Worm (Caenorhabditis elegans): ENCODE data around the gene mcm-3.

The mcm-3 gene

DNA sequence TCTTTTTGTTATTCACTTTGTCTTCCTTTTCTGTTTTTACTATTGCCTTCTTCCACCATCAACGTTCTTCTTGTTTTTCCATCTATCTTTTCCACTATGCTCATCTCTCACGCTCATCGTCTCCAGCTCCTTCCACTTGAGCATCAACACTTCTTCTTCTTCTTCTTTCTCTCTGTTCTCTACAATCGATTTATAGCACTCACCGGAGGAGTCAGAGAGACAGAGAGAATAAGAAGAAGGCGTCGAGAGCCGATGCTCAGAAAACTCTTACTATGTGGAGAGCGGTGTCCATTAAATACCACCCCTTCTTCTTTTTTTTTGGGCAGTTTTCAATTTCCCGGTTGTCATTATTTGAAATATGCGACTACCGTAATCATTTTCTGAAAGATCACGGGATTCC, 15.5 kb upstream of the mcm-3 start (continued):
- TF ChIP-seq unc-62 (GFP tag; optimal IDR thresholded peaks at IDR 0.05 in 1 of 2) (peak in 1 of 2 experiments; percentile 25), unc-62 (tag; optimal IDR thresholded peaks at IDR 0.05) (no peak), duxl-1 (tag; optimal IDR thresholded peaks at IDR 0.05; ENCODE audit: poor library complexity) (no peak), fkh-10 (GFP tag; optimal IDR thresholded peaks at IDR 0.05) (peak; percentile 82), aha-1 (tag) (peak; percentile 80), ztf-7 (tag; optimal IDR thresholded peaks at IDR 0.05) (no peak), daf-19 (GFP tag; conservative IDR thresholded peaks at IDR 0.05) (no peak), saeg-2 (GFP tag; IDR thresholded peaks at IDR 0.05) (no peak), F10B5.3 (tag; optimal IDR thresholded peaks at IDR 0.05) (no peak), madf-5 (GFP tag; IDR thresholded peaks at IDR 0.05) (no peak), lsy-2 (tag; optimal IDR thresholded peaks at IDR 0.05) (peak in 1 of 2 experiments; percentile 32), ceh-20 (GFP tag; IDR thresholded peaks at IDR 0.05) (no peak)

DNA sequence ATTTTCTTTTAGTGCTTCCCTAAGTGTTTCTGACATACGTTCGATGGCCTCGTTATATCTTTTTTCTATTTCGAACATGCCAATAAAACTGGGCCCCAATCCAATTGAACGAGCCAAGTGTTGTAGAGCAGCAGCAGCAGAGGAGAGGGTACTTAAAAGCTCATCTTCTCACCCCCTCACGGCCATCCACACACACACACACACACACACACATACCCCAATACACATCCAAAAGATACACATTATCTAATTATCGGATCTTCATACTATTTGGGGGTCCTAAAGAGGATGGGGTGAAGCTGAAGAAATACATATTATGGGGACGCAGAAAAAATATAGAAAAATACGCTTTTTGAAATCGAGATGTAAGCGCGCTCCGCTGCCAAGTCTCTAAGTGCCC, 13.3 kb upstream of the mcm-3 start:
- TF ChIP-seq nhr-41 (GFP tag; IDR thresholded peaks at IDR 0.05), result no peak
- no peak for TF ChIP-seq arid-1 (GFP tag; conservative IDR thresholded peaks at IDR 0.05)
- peak; percentile 71 for TF ChIP-seq aha-1 (tag)
- no peak for TF ChIP-seq lsy-2 (tag; optimal IDR thresholded peaks at IDR 0.05)
- TF ChIP-seq ceh-44 (GFP tag; IDR thresholded peaks at IDR 0.05), result no peak
- no peak for TF ChIP-seq zfp-3 (GFP tag; conservative IDR thresholded peaks at IDR 0.05)

DNA sequence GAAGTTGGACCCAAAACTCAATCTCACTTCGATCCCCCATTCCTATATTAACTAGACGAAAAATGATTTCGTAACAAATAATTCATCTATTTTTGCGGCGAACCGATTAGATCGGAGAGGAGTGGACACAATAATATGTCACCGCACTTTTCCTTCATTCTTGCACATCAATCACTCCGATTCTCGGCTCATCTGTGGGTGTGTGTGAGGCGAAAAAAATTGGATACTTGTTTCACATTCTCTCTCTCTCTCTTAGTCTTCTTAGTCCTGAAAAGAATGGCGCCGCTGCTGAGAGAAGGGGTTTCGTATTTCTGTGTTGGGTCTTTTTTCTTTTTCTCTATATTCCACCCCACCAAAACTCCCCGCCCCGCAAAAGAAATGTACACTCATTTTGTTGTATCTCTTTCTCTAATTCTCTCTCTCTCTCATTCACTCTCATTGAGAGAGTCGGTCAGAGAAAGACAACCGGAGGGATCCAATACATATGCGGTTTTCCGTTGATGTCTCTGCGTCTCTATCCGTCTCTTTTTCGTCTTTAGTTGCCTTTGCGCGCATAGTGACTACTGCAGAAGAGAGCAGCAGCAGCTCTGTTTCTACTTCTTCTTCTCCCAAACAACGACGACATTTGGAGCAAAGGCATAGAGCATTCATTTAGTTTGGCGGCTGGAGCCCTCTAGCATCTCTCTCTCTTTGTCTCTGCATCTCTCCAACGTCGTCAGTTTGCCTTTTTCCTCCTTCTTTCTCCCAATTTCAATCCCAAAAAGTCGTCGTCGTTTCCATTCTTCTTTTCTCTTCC, 11.8 kb upstream of the mcm-3 start, which contains the start of gene unc-76:
TSS of gene unc-76 (plus strand) at position 746 of the 796 bp plus-strand sequence.
- TF ChIP-seq dmd-6 (GFP tag; IDR thresholded peaks at IDR 0.05) (peak; percentile 38; the same call in 1 of the 2 replicates), nhr-76 (tag; optimal IDR thresholded peaks at IDR 0.05) (no peak), zfp-3 (GFP tag; conservative IDR thresholded peaks at IDR 0.05) (no peak), nhr-6 (tag; optimal IDR thresholded peaks at IDR 0.05) (peak; percentile 87), F26F4.8 (GFP tag; conservative IDR thresholded peaks at IDR 0.05) (no peak), daf-8 (GFP tag; IDR thresholded peaks at IDR 0.05) (no peak), mdl-1 (tag; optimal IDR thresholded peaks at IDR 0.05) (peak; percentile 2 to 31), attf-4 (tag; optimal IDR thresholded peaks at IDR 0.05) (no peak), saeg-2 (GFP tag; IDR thresholded peaks at IDR 0.05) (no peak), F44E2.7 (GFP tag; IDR thresholded peaks at IDR 0.05) (no peak), hlh-11 (tag; optimal IDR thresholded peaks at IDR 0.05) (peak; percentile 68), zag-1 (tag; optimal IDR thresholded peaks at IDR 0.05) (peak; percentile 56), lir-3 (tag; optimal IDR thresholded peaks at IDR 0.05) (no peak), lin-29 (GFP tag; IDR thresholded peaks at IDR 0.05) (no peak), dmd-9 (GFP tag; IDR thresholded peaks at IDR 0.05) (no peak), dpl-1 (GFP tag; optimal IDR thresholded peaks at IDR 0.05) (peak; percentile 27), hlh-30 (tag; optimal IDR thresholded peaks at IDR 0.05; ENCODE audit: insufficient read depth) (peak; percentile 48), aha-1 (tag) (peak; percentile 95), spr-3 (GFP tag; optimal IDR thresholded peaks at IDR 0.05) (no peak), nhr-11 (tag; optimal IDR thresholded peaks at IDR 0.05) (peak; percentile 72), lin-15B (tag; optimal IDR thresholded peaks at IDR 0.05) (no peak), arid-1 (GFP tag; conservative IDR thresholded peaks at IDR 0.05) (0 out of 2 replicates have a peak, but pooled peaks have one; percentile 32), sdz-12 (GFP tag; optimal IDR thresholded peaks at IDR 0.05) (no peak), pqm-1 (tag; optimal IDR thresholded peaks at IDR 0.05) (no peak), mxl-3 (GFP tag; optimal IDR thresholded peaks at IDR 0.05) (no peak), ctbp-1 (GFP tag; IDR thresholded peaks at IDR 0.05) (peak; percentile 72), cey-2 (tag; optimal IDR thresholded peaks at IDR 0.05; ENCODE audit: borderline replicate concordance, insufficient read depth) (no peak), hif-1 (tag; optimal IDR thresholded peaks at IDR 0.05) (peak in 1 of 2 experiments; percentile 47), tag-97 (GFP tag; IDR thresholded peaks at IDR 0.05) (no peak), D1046.2 (GFP tag; IDR thresholded peaks at IDR 0.05) (no peak), egl-43 (GFP tag; IDR thresholded peaks at IDR 0.05) (peak; percentile 38; the same call in 1 of the 2 replicates), Y75B8A.6 (GFP tag; IDR thresholded peaks at IDR 0.05) (no peak), ceh-28 (tag; optimal IDR thresholded peaks at IDR 0.05) (no peak), ZK546.5 (tag; optimal IDR thresholded peaks at IDR 0.05) (no peak), aly-2 (tag; optimal IDR thresholded peaks at IDR 0.05) (no peak)

All from whole organism, L4 larva.